Fruit fly (Drosophila melanogaster) whole organism, embryonic: ENCODE measurements around the gene CG17646.

Source experiments
- Abd-B ChIP-seq: fragments of 200-800 bp; sonication (Bioruptor generic); optimal IDR thresholded peaks from 2 replicates; lab custom pipeline; 2018; ENCODE audit warnings: missing biosample characterization, mild to moderate bottlenecking, missing genetic modification characterization, moderate library complexity
- Awh ChIP-seq: fragments of 200-800 bp; sonication (Bioruptor generic); IDR thresholded peaks from 2 replicates; pipeline ENCODE4, ENCODE4 v1.3.6; 2022; ENCODE audit warnings: missing biosample characterization, missing genetic modification characterization
- CG1024 ChIP-seq: fragments of 200-800 bp; sonication (Bioruptor generic); IDR thresholded peaks from 2 replicates; pipeline ENCODE4 v1.3.6; 2022; ENCODE audit warnings: missing biosample characterization, missing genetic modification characterization
- CG10565 ChIP-seq: fragments of 200-800 bp; sonication (Bioruptor generic); optimal IDR thresholded peaks from 3 replicates; lab custom pipeline; 2016; ENCODE audit warnings: missing biosample characterization, mild to moderate bottlenecking, missing genetic modification characterization
- CG10959 ChIP-seq: fragments of 200-800 bp; sonication (Bioruptor generic); IDR thresholded peaks from 2 replicates; pipeline ENCODE4 v1.3.6; 2022; ENCODE audit warnings: missing biosample characterization, missing genetic modification characterization
- CG12155 ChIP-seq: fragments of 200-800 bp; sonication (Bioruptor generic); optimal IDR thresholded peaks from 3 replicates; lab custom pipeline; 2016; ENCODE audit warnings: missing biosample characterization, missing genetic modification characterization
- CG14050 ChIP-seq: fragments of 200-800 bp; sonication (Bioruptor generic); IDR thresholded peaks from 3 replicates; pipeline ENCODE4 v1.3.6; 2022; ENCODE audit warnings: missing biosample characterization, missing genetic modification characterization
- CG15269 ChIP-seq: fragments of 200-800 bp; sonication (Bioruptor generic); optimal IDR thresholded peaks from 2 replicates; lab custom pipeline; 2018; ENCODE audit warnings: missing biosample characterization, mild to moderate bottlenecking, missing genetic modification characterization, moderate library complexity
- CG16813 ChIP-seq: fragments of 200-800 bp; sonication (Bioruptor generic); IDR thresholded peaks from 3 replicates; pipeline ENCODE4 v1.3.6; 2022; ENCODE audit warnings: missing biosample characterization, missing genetic modification characterization; ENCODE audit not compliant: partially characterized antibody
- CG16815 ChIP-seq: fragments of 200-800 bp; sonication (Bioruptor generic); optimal IDR thresholded peaks from 3 replicates; lab custom pipeline; 2017; ENCODE audit warnings: missing biosample characterization, mild to moderate bottlenecking, missing genetic modification characterization
- CG16863 ChIP-seq: fragments of 200-800 bp; sonication (Bioruptor generic); optimal IDR thresholded peaks from 3 replicates; lab custom pipeline; 2016; ENCODE audit warnings: missing biosample characterization, missing genetic modification characterization
- CG17186 ChIP-seq: fragments of 200-800 bp; sonication (Bioruptor generic); optimal IDR thresholded peaks from 3 replicates; lab custom pipeline; 2017; ENCODE audit warnings: missing biosample characterization, missing genetic modification reagents, missing genetic modification characterization
- CG17802 ChIP-seq: fragments of 200-800 bp; sonication (Bioruptor generic); optimal IDR thresholded peaks from 2 replicates; lab custom pipeline; 2018; ENCODE audit warnings: missing biosample characterization, mild to moderate bottlenecking, missing genetic modification characterization, moderate library complexity
- CG1792 ChIP-seq: fragments of 200-800 bp; sonication (Bioruptor generic); optimal IDR thresholded peaks from 2 replicates; lab custom pipeline; 2016; ENCODE audit warnings: missing biosample characterization, missing genetic modification characterization
- CG31365 ChIP-seq: fragments of 200-800 bp; sonication (Bioruptor generic); optimal IDR thresholded peaks from 2 replicates; lab custom pipeline; 2018; ENCODE audit warnings: missing biosample characterization, mild to moderate bottlenecking, missing genetic modification characterization
- CG34376 ChIP-seq: fragments of 200-800 bp; sonication (Bioruptor generic); optimal IDR thresholded peaks from 2 replicates; lab custom pipeline; 2018; ENCODE audit warnings: missing biosample characterization, mild to moderate bottlenecking, missing genetic modification characterization
- CG4820 ChIP-seq: fragments of 200-800 bp; sonication (Bioruptor generic); optimal IDR thresholded peaks from 3 replicates; lab custom pipeline; 2016; ENCODE audit warnings: missing biosample characterization, missing genetic modification characterization
- CG4854 ChIP-seq: fragments of 200-800 bp; sonication (Bioruptor generic); optimal IDR thresholded peaks from 2 replicates; lab custom pipeline; 2016; ENCODE audit warnings: missing biosample characterization, missing genetic modification characterization, inconsistent platforms
- CG5953 ChIP-seq: fragments of 200-800 bp; sonication (Bioruptor generic); IDR thresholded peaks from 2 replicates; pipeline ENCODE4 v1.3.6; 2022; ENCODE audit warnings: missing biosample characterization, missing genetic modification characterization
- CG8944 ChIP-seq: fragments of 200-800 bp; sonication (Bioruptor generic); optimal IDR thresholded peaks from 3 replicates; lab custom pipeline; 2016; ENCODE audit warnings: missing biosample characterization, missing genetic modification characterization
- CG9797 ChIP-seq: fragments of 200-800 bp; sonication (Bioruptor generic); optimal IDR thresholded peaks from 3 replicates; lab custom pipeline; 2018; ENCODE audit warnings: missing biosample characterization, mild to moderate bottlenecking, missing genetic modification characterization
- Elba2 ChIP-seq: fragments of 200-800 bp; sonication (Bioruptor generic); optimal IDR thresholded peaks from 3 replicates; lab custom pipeline; 2016; ENCODE audit warnings: missing biosample characterization, missing genetic modification characterization
- Gug ChIP-seq: fragments of 200-800 bp; sonication (Bioruptor generic); IDR thresholded peaks from 4 replicates; pipeline ENCODE4 v1.3.6; 2022; ENCODE audit warnings: missing biosample characterization, missing genetic modification characterization
- Hand ChIP-seq: fragments of 200-800 bp; sonication (Bioruptor generic); optimal IDR thresholded peaks from 2 replicates; lab custom pipeline; 2017; ENCODE audit warnings: mild to moderate bottlenecking, missing biosample characterization, missing genetic modification reagents, missing genetic modification characterization
- Hsf ChIP-seq: fragments of 200-800 bp; sonication (Bioruptor generic); optimal IDR thresholded peaks from 3 replicates; lab custom pipeline; 2016; ENCODE audit warnings: missing biosample characterization, missing genetic modification characterization
- Lim3 ChIP-seq: fragments of 200-800 bp; sonication (Bioruptor generic); IDR thresholded peaks from 2 replicates; pipeline ENCODE4 v1.3.6; 2022; ENCODE audit warnings: missing biosample characterization, missing genetic modification characterization
- MESR4 ChIP-seq: fragments of 200-800 bp; sonication (Bioruptor generic); optimal IDR thresholded peaks from 2 replicates; lab custom pipeline; 2018; ENCODE audit warnings: missing biosample characterization, mild to moderate bottlenecking, missing genetic modification characterization, moderate library complexity
- Myb ChIP-seq: fragments of 200-800 bp; sonication (Bioruptor generic); optimal IDR thresholded peaks from 2 replicates; lab custom pipeline; 2016; ENCODE audit warnings: missing biosample characterization, missing genetic modification characterization
- NFAT ChIP-seq: fragments of 200-800 bp; sonication (Bioruptor generic); IDR thresholded peaks from 2 replicates; pipeline ENCODE4 v1.3.6; 2022; ENCODE audit warnings: missing biosample characterization, missing genetic modification characterization
- Trl ChIP-seq, 3 experiments: fragments of >200 bp in 2 of 3; fragments of 200-800 bp in 1 of 3; sonication (Bioruptor generic) in 1 of 3; optimal IDR thresholded peaks; 2 replicates in 1 of 3; 3 replicates in 2 of 3; lab custom pipeline; 2016 to 2017; ENCODE audit warnings: missing biosample characterization in 1 of 3, missing genetic modification characterization in 1 of 3
- Xbp1 ChIP-seq: fragments of 200-800 bp; sonication (Bioruptor generic); optimal IDR thresholded peaks from 3 replicates; lab custom pipeline; 2016; ENCODE audit warnings: missing biosample characterization, mild to moderate bottlenecking, missing genetic modification characterization
- ap ChIP-seq: fragments of 200-800 bp; sonication (Bioruptor generic); IDR thresholded peaks from 2 replicates; pipeline ENCODE4 v1.3.6; 2022; ENCODE audit warnings: missing biosample characterization, missing genetic modification characterization
- ara ChIP-seq: fragments of 200-800 bp; sonication (Bioruptor generic); IDR thresholded peaks from 2 replicates; pipeline ENCODE4 v1.3.6; 2022; ENCODE audit warnings: missing biosample characterization, missing genetic modification characterization
- ash1 ChIP-seq: fragments of 200-800 bp; sonication (Bioruptor generic); optimal IDR thresholded peaks from 2 replicates; lab custom pipeline; 2018; ENCODE audit warnings: missing biosample characterization, mild to moderate bottlenecking, missing genetic modification characterization
- danr ChIP-seq: fragments of 200-800 bp; sonication (Bioruptor generic); IDR thresholded peaks from 2 replicates; pipeline ENCODE4 v1.3.6; 2022; ENCODE audit warnings: missing biosample characterization, missing genetic modification characterization
- dimm ChIP-seq: fragments of 200-800 bp; sonication (Bioruptor generic); IDR thresholded peaks from 2 replicates; pipeline ENCODE4 v1.3.6; 2022; ENCODE audit warnings: missing biosample characterization, missing genetic modification characterization
- dysf ChIP-seq: fragments of 200-800 bp; sonication (Bioruptor generic); IDR thresholded peaks from 3 replicates; pipeline ENCODE4 v1.3.6; 2022; ENCODE audit warnings: missing biosample characterization, missing genetic modification characterization
- emc ChIP-seq: fragments of 200-800 bp; sonication (Bioruptor generic); optimal IDR thresholded peaks from 2 replicates; lab custom pipeline; 2016; ENCODE audit warnings: missing biosample characterization, missing genetic modification characterization
- en ChIP-seq: fragments of 200-800 bp; sonication (Bioruptor generic); optimal IDR thresholded peaks from 2 replicates; lab custom pipeline; 2016; ENCODE audit warnings: missing biosample characterization, missing genetic modification characterization
- eve ChIP-seq, 2 experiments: fragments of >200 bp; optimal IDR thresholded peaks; 2 replicates each; lab custom pipeline; 2017; ENCODE audit warnings: missing biosample characterization in 2 of 2, missing genetic modification characterization in 2 of 2
- fd3F ChIP-seq: fragments of 200-800 bp; sonication (Bioruptor generic); optimal IDR thresholded peaks from 2 replicates; lab custom pipeline; 2018; ENCODE audit warnings: missing biosample characterization, mild to moderate bottlenecking, missing genetic modification characterization, moderate library complexity
- jumu ChIP-seq: fragments of 200-800 bp; sonication (Bioruptor generic); optimal IDR thresholded peaks from 3 replicates; lab custom pipeline; 2016; ENCODE audit warnings: missing biosample characterization, missing genetic modification characterization
- lilli ChIP-seq: fragments of 200-800 bp; sonication (Bioruptor generic); optimal IDR thresholded peaks from 3 replicates; lab custom pipeline; 2016; ENCODE audit warnings: missing biosample characterization, missing genetic modification characterization
- org-1 ChIP-seq: fragments of 200-800 bp; sonication (Bioruptor generic); optimal IDR thresholded peaks from 2 replicates; lab custom pipeline; 2017; ENCODE audit warnings: missing biosample characterization, missing genetic modification characterization
- slbo ChIP-seq: fragments of 200-800 bp; sonication (Bioruptor generic); IDR thresholded peaks from 2 replicates; pipeline ENCODE4 v1.3.6; 2022; ENCODE audit warnings: missing biosample characterization, missing genetic modification characterization
- sob ChIP-seq: fragments of 200-800 bp; sonication (Bioruptor generic); IDR thresholded peaks from 2 replicates; pipeline ENCODE4 v1.3.6; 2022; ENCODE audit warnings: missing biosample characterization, missing genetic modification characterization
- tna ChIP-seq: fragments of 200-800 bp; sonication (Bioruptor generic); IDR thresholded peaks from 2 replicates; pipeline ENCODE4 v1.3.6; 2022; ENCODE audit warnings: missing biosample characterization, missing genetic modification characterization; ENCODE audit not compliant: partially characterized antibody
- tup ChIP-seq: fragments of 200-800 bp; sonication (Bioruptor generic); optimal IDR thresholded peaks from 2 replicates; lab custom pipeline; 2016; ENCODE audit warnings: missing biosample characterization, mild to moderate bottlenecking, missing genetic modification characterization, moderate library complexity
- zfh1 ChIP-seq: fragments of 200-800 bp; sonication (Bioruptor generic); IDR thresholded peaks from 3 replicates; pipeline ENCODE4 v1.3.6; 2022; ENCODE audit warnings: missing biosample characterization, missing genetic modification characterization

CG17646 gene

DNA sequence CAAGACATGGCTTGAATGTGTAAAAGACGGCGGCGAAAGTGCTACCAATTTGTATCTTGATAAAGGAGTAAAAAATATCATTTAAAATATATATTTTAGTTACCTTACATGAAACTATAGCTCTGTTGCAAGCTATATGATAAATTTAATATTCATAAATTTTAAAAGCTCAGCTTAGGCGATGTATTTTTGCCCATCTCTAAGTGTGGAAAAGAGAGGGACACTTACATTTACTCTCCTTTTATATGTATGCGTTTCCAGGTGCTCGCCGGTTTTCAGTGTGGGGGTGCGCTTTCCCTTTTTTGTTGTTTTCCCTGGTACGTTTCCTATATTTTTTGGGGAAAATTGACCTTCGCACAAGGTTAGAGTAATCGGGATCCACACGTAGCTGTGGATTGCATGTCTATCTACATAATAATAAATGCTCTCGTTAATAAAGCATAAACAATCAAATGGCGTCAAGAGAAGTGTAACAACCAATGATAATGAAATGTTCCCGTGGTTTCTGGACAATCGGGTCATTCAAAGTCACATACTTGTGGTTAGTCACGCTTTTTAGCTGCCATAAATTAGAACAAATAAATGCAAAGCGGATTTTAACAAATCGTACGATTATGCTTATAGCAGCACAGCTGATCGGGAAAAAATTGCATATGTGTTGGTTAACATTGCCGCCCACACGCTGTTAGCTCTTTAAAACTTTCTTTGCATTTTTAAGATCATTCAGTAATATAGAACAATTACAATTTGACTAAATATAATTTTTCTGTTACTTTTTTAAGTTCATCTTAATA, 4.3 kb upstream of the CG17646 start (continued):
- TF ChIP-seq org-1 (GFP tag; lab: Kevin White, UChicago) (peak; percentile 97), CG8944 (GFP tag; lab: Kevin White, UChicago) (peak; percentile 64), slbo (GFP tag; lab: Robert Waterston, UW) (peak; percentile 98), Elba2 (GFP tag; lab: Kevin White, UChicago) (no peak), MESR4 (GFP tag; lab: Kevin White, UChicago) (peak; percentile 17), CG10959 (GFP tag; lab: Robert Waterston, UW) (peak; percentile 90), CG15269 (tag; lab: Kevin White, UChicago) (peak; percentile 99), CG5953 (peak; percentile 90), CG12155 (GFP tag; lab: Kevin White, UChicago) (peak; percentile 95), ara (GFP tag; lab: Robert Waterston, UW) (peak; percentile 94), NFAT (GFP tag; lab: Robert Waterston, UW) (peak; percentile 92; the same call in 1 of the 2 replicates), CG16815 (peak; percentile 96), ash1 (GFP tag; lab: Kevin White, UChicago) (peak; percentile 36), Hand (GFP tag; lab: Kevin White, UChicago) (peak; percentile 99), CG1024 (peak; percentile 72), tna (GFP tag; lab: Robert Waterston, UW) (peak; percentile 80), tup (GFP tag; lab: Kevin White, UChicago) (peak; percentile 90), sob (GFP tag; lab: Robert Waterston, UW) (peak; percentile 98), en (GFP tag; lab: Kevin White, UChicago) (peak; percentile 33), CG34376 (GFP tag; lab: Kevin White, UChicago) (peak; percentile 100), CG16863 (GFP tag; lab: Kevin White, UChicago) (peak; percentile 84), danr (GFP tag; lab: Robert Waterston, UW) (peak; percentile 94), fd3F (GFP tag; lab: Kevin White, UChicago) (peak; percentile 98), Gug (GFP tag; lab: Robert Waterston, UW) (peak; percentile 90), CG4854 (GFP tag; lab: Kevin White, UChicago) (peak; percentile 92), CG9797 (peak; percentile 49), Trl (optimal IDR thresholded peaks at IDR 0.05; lab: Kevin White, UChicago) (peak; percentile 57 to 79), Trl (GFP tag; optimal IDR thresholded peaks at IDR 0.05; lab: Kevin White, UChicago) (peak; percentile 80), CG1792 (GFP tag; lab: Kevin White, UChicago) (peak; percentile 71), CG4820 (GFP tag; lab: Kevin White, UChicago) (peak; percentile 94), CG17186 (GFP tag; lab: Kevin White, UChicago) (peak; percentile 71), Hsf (GFP tag; lab: Kevin White, UChicago) (peak; percentile 89), CG14050 (GFP tag; lab: Robert Waterston, UW) (peak; percentile 94), Xbp1 (GFP tag; lab: Kevin White, UChicago) (peak; percentile 97), zfh1 (peak; percentile 97), lilli (GFP tag; lab: Kevin White, UChicago) (peak; percentile 97), Awh (GFP tag; lab: Robert Waterston, UW) (peak; percentile 92), Abd-B (GFP tag; lab: Kevin White, UChicago) (peak; percentile 98), CG10565 (GFP tag; lab: Kevin White, UChicago) (peak; percentile 64), CG31365 (peak; percentile 84), dimm (GFP tag; lab: Robert Waterston, UW) (peak; percentile 78), eve (GFP tag; optimal IDR thresholded peaks at IDR 0.05; lab: Kevin White, UChicago) (peak in 1 of 2 experiments; percentile 98), CG16813 (peak; percentile 91), jumu (GFP tag; lab: Kevin White, UChicago) (peak; percentile 86), Myb (GFP tag; lab: Kevin White, UChicago) (peak; percentile 54), emc (peak; percentile 68), CG17802 (tag; lab: Kevin White, UChicago) (peak; percentile 70), Lim3 (GFP tag; lab: Robert Waterston, UW) (peak; percentile 75), dysf (GFP tag; lab: Robert Waterston, UW) (peak; percentile 99), ap (peak; percentile 93)
